Worm (Caenorhabditis elegans) whole organism, young adult: ENCODE results near the gene str-7.

Experiments
- F37B4.10 ChIP-seq: fragments of 200-800 bp; sonication (Bioruptor generic); IDR thresholded peaks from 2 replicates; pipeline ENCODE4 v1.3.6; 2022; ENCODE audit warnings: missing genetic modification characterization, missing compliant biosample characterization
- bed-2 ChIP-seq: fragments of 200-800 bp; sonication (Bioruptor generic); IDR thresholded peaks from 2 replicates; pipeline ENCODE4 v1.3.6; 2022; ENCODE audit warnings: missing genetic modification reagents, missing genetic modification characterization, missing compliant biosample characterization
- pha-4 ChIP-seq: fragments of 150-350 bp; sonication (generic microtip); optimal IDR thresholded peaks from 2 replicates; lab custom pipeline; 2014; ENCODE audit warnings: missing biosample characterization, missing genetic modification reagents, missing genetic modification characterization
- unc-62 ChIP-seq: fragments of 150-350 bp; optimal IDR thresholded peaks from 2 replicates; lab custom pipeline; 2014; ENCODE audit warnings: missing biosample characterization, missing genetic modification reagents, missing genetic modification characterization

DNA sequence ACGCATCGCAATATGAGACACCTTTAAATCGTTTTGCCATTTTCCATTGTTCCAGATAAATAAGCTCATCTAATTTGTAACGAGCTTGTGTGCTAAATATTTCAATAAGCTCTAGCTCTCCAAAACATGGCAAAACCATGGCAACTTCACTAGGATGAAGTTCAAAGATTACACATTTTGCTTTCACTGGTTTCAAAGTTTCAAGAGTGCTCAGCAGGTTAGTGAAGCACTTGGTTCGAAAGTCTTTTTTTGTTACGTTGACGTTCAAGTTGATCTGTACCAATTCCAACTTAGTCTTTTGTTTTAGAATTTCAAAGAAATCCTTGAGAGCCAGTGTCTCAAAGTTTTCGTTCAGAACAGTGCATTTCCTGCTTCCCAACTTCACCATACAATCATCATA, 43.0 kb upstream of the str-7 start, which contains the start of gene fbxa-18:
- TF ChIP-seq bed-2 (GFP tag; lab: Robert Waterston, UW) (no peak), unc-62 (GFP tag; lab: Kevin White, UChicago) (no peak), F37B4.10 (GFP tag; lab: Robert Waterston, UW) (no peak), pha-4 (tag; lab: Kevin White, UChicago) (no peak)
